Worm (Caenorhabditis elegans): ENCODE results near the gene C18H7.1.

The C18H7.1 gene

ce11 chrIV:649365-649764 is 34.0 kb downstream of the C18H7.1 start, which contains the start of gene K11H12.9:
Gene K11H12.9 (plus strand): TSS chrIV:649665.
- no peak for TF ChIP-seq med-1 (GFP tag; optimal IDR thresholded peaks at IDR 0.05; ENCODE audit: insufficient read depth)
- TF ChIP-seq tab-1 (GFP tag; IDR thresholded peaks at IDR 0.05), result no peak
- no peak for TF ChIP-seq ztf-29 (GFP tag; IDR thresholded peaks at IDR 0.05)
- no peak for TF ChIP-seq klf-2 (GFP tag; conservative IDR thresholded peaks at IDR 0.05)

- no peak for TF ChIP-seq med-1 (GFP tag; optimal IDR thresholded peaks at IDR 0.05; ENCODE audit: insufficient read depth)
- no peak for TF ChIP-seq klf-2 (GFP tag; conservative IDR thresholded peaks at IDR 0.05)
- TF ChIP-seq T22C8.4 (GFP tag; IDR thresholded peaks at IDR 0.05), result no peak
- no peak for TF ChIP-seq ztf-29 (GFP tag; IDR thresholded peaks at IDR 0.05)
- no peak for TF ChIP-seq tab-1 (GFP tag; IDR thresholded peaks at IDR 0.05)
These were observed 37.9 kb downstream of the C18H7.1 start, which contains the start of gene K11H12.1 for ce11 chrIV:653138-653848. Gene K11H12.1 (minus strand): TSS chrIV:653421.

ce11 chrIV:654526-655440 is 39.4 kb downstream of the C18H7.1 start, which contains the start of the genes rpl-15 and K11H12.8:
Gene rpl-15 (minus strand): TSS chrIV:654576.
Gene K11H12.8 (plus strand): TSS chrIV:655390.
- peak; percentile 87 for TF ChIP-seq tab-1 (GFP tag; IDR thresholded peaks at IDR 0.05)
- peak; percentile 66 for TF ChIP-seq ref-1 (GFP tag; conservative IDR thresholded peaks at IDR 0.05)
- TF ChIP-seq klf-2 (GFP tag; conservative IDR thresholded peaks at IDR 0.05), result peak; percentile 87
- TF ChIP-seq ztf-23 (GFP tag; IDR thresholded peaks at IDR 0.05), result peak; percentile 98
- TF ChIP-seq flt-1 (GFP tag; IDR thresholded peaks at IDR 0.05), result peak; percentile 96
- TF ChIP-seq T22C8.4 (GFP tag; IDR thresholded peaks at IDR 0.05), result peak; percentile 81
- peak; percentile 94 for TF ChIP-seq ztf-29 (GFP tag; IDR thresholded peaks at IDR 0.05)
- peak; percentile 99 for TF ChIP-seq cog-1 (tag; optimal IDR thresholded peaks at IDR 0.05)
- peak; percentile 47 for TF ChIP-seq med-1 (GFP tag; optimal IDR thresholded peaks at IDR 0.05; ENCODE audit: insufficient read depth)

ce11 chrIV:657046-657445 is 41.7 kb downstream of the C18H7.1 start:
- no peak for TF ChIP-seq ref-1 (GFP tag; conservative IDR thresholded peaks at IDR 0.05)
- no peak for TF ChIP-seq klf-2 (GFP tag; conservative IDR thresholded peaks at IDR 0.05)
- TF ChIP-seq med-1 (GFP tag; optimal IDR thresholded peaks at IDR 0.05; ENCODE audit: insufficient read depth), result no peak
- no peak for TF ChIP-seq flt-1 (GFP tag; IDR thresholded peaks at IDR 0.05)
- no peak for TF ChIP-seq cog-1 (tag; optimal IDR thresholded peaks at IDR 0.05)
- no peak for TF ChIP-seq T22C8.4 (GFP tag; IDR thresholded peaks at IDR 0.05)
- TF ChIP-seq ztf-29 (GFP tag; IDR thresholded peaks at IDR 0.05), result no peak
- TF ChIP-seq tab-1 (GFP tag; IDR thresholded peaks at IDR 0.05), result no peak
- TF ChIP-seq ztf-23 (GFP tag; IDR thresholded peaks at IDR 0.05), result no peak

- TF ChIP-seq klf-2 (GFP tag; conservative IDR thresholded peaks at IDR 0.05) (no peak), flt-1 (GFP tag; IDR thresholded peaks at IDR 0.05) (no peak), tab-1 (GFP tag; IDR thresholded peaks at IDR 0.05) (no peak), ztf-23 (GFP tag; IDR thresholded peaks at IDR 0.05) (no peak), ref-1 (GFP tag; conservative IDR thresholded peaks at IDR 0.05) (no peak), med-1 (GFP tag; optimal IDR thresholded peaks at IDR 0.05; ENCODE audit: insufficient read depth) (no peak), cog-1 (tag; optimal IDR thresholded peaks at IDR 0.05) (no peak), ztf-29 (GFP tag; IDR thresholded peaks at IDR 0.05) (no peak), T22C8.4 (GFP tag; IDR thresholded peaks at IDR 0.05) (no peak)
These were observed 42.6 kb downstream of the C18H7.1 start for ce11 chrIV:657932-658331.

- no peak for TF ChIP-seq cog-1 (tag; optimal IDR thresholded peaks at IDR 0.05)
- TF ChIP-seq ref-1 (GFP tag; conservative IDR thresholded peaks at IDR 0.05), result no peak
- no peak for TF ChIP-seq ztf-29 (GFP tag; IDR thresholded peaks at IDR 0.05)
- no peak for TF ChIP-seq klf-2 (GFP tag; conservative IDR thresholded peaks at IDR 0.05)
- TF ChIP-seq tab-1 (GFP tag; IDR thresholded peaks at IDR 0.05), result no peak
- no peak for TF ChIP-seq T22C8.4 (GFP tag; IDR thresholded peaks at IDR 0.05)
These were observed 43.3 kb downstream of the C18H7.1 start for ce11 chrIV:658497-659177.

- no peak for TF ChIP-seq ztf-23 (GFP tag; IDR thresholded peaks at IDR 0.05)
- no peak for TF ChIP-seq tab-1 (GFP tag; IDR thresholded peaks at IDR 0.05)
- TF ChIP-seq ztf-29 (GFP tag; IDR thresholded peaks at IDR 0.05), result no peak
- no peak for TF ChIP-seq cog-1 (tag; optimal IDR thresholded peaks at IDR 0.05)
- no peak for TF ChIP-seq flt-1 (GFP tag; IDR thresholded peaks at IDR 0.05)
- no peak for TF ChIP-seq klf-2 (GFP tag; conservative IDR thresholded peaks at IDR 0.05)
- no peak for TF ChIP-seq ref-1 (GFP tag; conservative IDR thresholded peaks at IDR 0.05)
- TF ChIP-seq T22C8.4 (GFP tag; IDR thresholded peaks at IDR 0.05), result no peak
- TF ChIP-seq med-1 (GFP tag; optimal IDR thresholded peaks at IDR 0.05; ENCODE audit: insufficient read depth), result no peak
These were observed 44.2 kb downstream of the C18H7.1 start for ce11 chrIV:659585-659984.

- TF ChIP-seq ztf-29 (GFP tag; IDR thresholded peaks at IDR 0.05) (no peak), ztf-23 (GFP tag; IDR thresholded peaks at IDR 0.05) (no peak), flt-1 (GFP tag; IDR thresholded peaks at IDR 0.05) (no peak)
These were observed 46.3 kb downstream of the C18H7.1 start for ce11 chrIV:661623-662022.

ce11 chrIV:664122-664521 is 48.8 kb downstream of the C18H7.1 start:
- no peak for TF ChIP-seq T22C8.4 (GFP tag; IDR thresholded peaks at IDR 0.05)
- no peak for TF ChIP-seq ref-1 (GFP tag; conservative IDR thresholded peaks at IDR 0.05)
- no peak for TF ChIP-seq ztf-29 (GFP tag; IDR thresholded peaks at IDR 0.05)
- TF ChIP-seq ztf-23 (GFP tag; IDR thresholded peaks at IDR 0.05), result no peak
- TF ChIP-seq klf-2 (GFP tag; conservative IDR thresholded peaks at IDR 0.05), result no peak
- no peak for TF ChIP-seq tab-1 (GFP tag; IDR thresholded peaks at IDR 0.05)
- no peak for TF ChIP-seq flt-1 (GFP tag; IDR thresholded peaks at IDR 0.05)
- TF ChIP-seq cog-1 (tag; optimal IDR thresholded peaks at IDR 0.05), result no peak
- no peak for TF ChIP-seq med-1 (GFP tag; optimal IDR thresholded peaks at IDR 0.05; ENCODE audit: insufficient read depth)

All from whole organism, midembryonic.